Fruit fly (Drosophila melanogaster) whole organism, embryonic: ENCODE results near the gene CG31482.

Experiments
- Ets97D ChIP-seq: fragments of 200-800 bp; sonication (Bioruptor generic); optimal IDR thresholded peaks from 3 replicates; lab custom pipeline; 2016; ENCODE audit warnings: missing biosample characterization, missing genetic modification characterization
- ap ChIP-seq: fragments of 200-800 bp; sonication (Bioruptor generic); IDR thresholded peaks from 2 replicates; pipeline ENCODE4 v1.3.6; 2022; ENCODE audit warnings: missing biosample characterization, missing genetic modification characterization

DNA sequence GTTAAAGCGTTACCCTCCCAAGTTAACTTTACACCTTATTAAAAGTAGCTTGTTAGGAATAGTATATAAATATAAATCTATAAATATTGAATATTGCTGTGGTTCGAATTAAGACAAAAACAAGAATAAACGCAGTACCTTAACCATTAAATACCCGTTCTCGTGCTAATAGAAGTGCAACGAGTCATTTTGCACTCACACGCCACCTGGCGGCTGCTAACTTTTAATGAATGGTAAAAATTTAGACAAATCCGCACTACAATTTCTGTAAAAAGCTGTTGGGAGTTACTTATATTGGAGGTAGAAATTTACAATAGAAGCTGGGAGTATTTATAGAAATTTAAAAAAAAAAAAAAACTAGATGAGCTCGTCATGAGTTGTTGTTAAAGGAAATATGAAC, 4.1 kb downstream of the CG31482 start:
- TF ChIP-seq ap (GFP tag; lab: Robert Waterston, UW) (no peak), Ets97D (GFP tag; lab: Kevin White, UChicago) (no peak)
